Worm (Caenorhabditis elegans): ENCODE data around the gene ugt-12.

- TF ChIP-seq unc-62 (GFP tag; optimal IDR thresholded peaks at IDR 0.05) (no peak), jun-1 (tag; optimal IDR thresholded peaks at IDR 0.05) (no peak), unc-130 (tag; optimal IDR thresholded peaks at IDR 0.05) (no peak), rnt-1 (tag; optimal IDR thresholded peaks at IDR 0.05) (no peak), fos-1 (tag; optimal IDR thresholded peaks at IDR 0.05) (no peak)
Observed at ce11 chrV:4868698-4869097, 20.7 kb downstream of the ugt-12 start.

Measured in whole organism, L1 larva.